Worm (Caenorhabditis elegans) whole organism, L2 larva: ENCODE data around the gene str-230.

Source experiments
- fos-1 ChIP-seq: fragments of 150-350 bp; optimal IDR thresholded peaks from 2 replicates; lab custom pipeline; 2014; ENCODE audit warnings: missing biosample characterization, missing genetic modification characterization
- lin-13 ChIP-seq: fragments of 150-350 bp; optimal IDR thresholded peaks from 2 replicates; lab custom pipeline; 2014; ENCODE audit warnings: missing biosample characterization, missing genetic modification reagents, missing genetic modification characterization
- nhr-23 ChIP-seq: fragments of 150-350 bp; optimal IDR thresholded peaks from 2 replicates; lab custom pipeline; 2014; ENCODE audit warnings: missing biosample characterization, missing genetic modification reagents, missing genetic modification characterization
- unc-39 ChIP-seq: fragments of 150-350 bp; optimal IDR thresholded peaks from 2 replicates; lab custom pipeline; 2014; ENCODE audit warnings: missing biosample characterization, missing genetic modification characterization

ce11 chrV:14254221-14254620, 43.6 kb upstream of the str-230 start, which contains the start of gene K02E11.7:
- TF ChIP-seq nhr-23 (tag; lab: Kevin White, UChicago) (no peak), lin-13 (GFP tag; lab: Kevin White, UChicago) (no peak), unc-39 (tag; lab: Kevin White, UChicago) (no peak), fos-1 (tag; lab: Kevin White, UChicago) (no peak)
